Worm (Caenorhabditis elegans): ENCODE measurements around the gene F57F4.2.

ce11 chrV:6350109-6350508 lies 39.4 kb downstream of the F57F4.2 start:
- TF ChIP-seq ref-1 (GFP tag; conservative IDR thresholded peaks at IDR 0.05) (no peak), med-1 (GFP tag; optimal IDR thresholded peaks at IDR 0.05; ENCODE audit: insufficient read depth) (no peak)
